Fruit fly (Drosophila melanogaster) whole organism, embryonic: ENCODE measurements around the gene TBC1d7.

Experiments
- ATbp ChIP-seq: fragments of 200-800 bp; sonication (Bioruptor generic); optimal IDR thresholded peaks from 2 replicates; lab custom pipeline; 2017; ENCODE audit warnings: missing biosample characterization, mild to moderate bottlenecking, missing genetic modification characterization, missing genetic modification reagents
- Ada2b ChIP-seq: fragments of 200-800 bp; sonication (Bioruptor generic); IDR thresholded peaks from 2 replicates; pipeline ENCODE4 v1.3.6; 2022; ENCODE audit warnings: missing biosample characterization, missing genetic modification characterization
- Atf3 ChIP-seq: fragments of 200-800 bp; sonication (Bioruptor generic); optimal IDR thresholded peaks from 3 replicates; lab custom pipeline; 2016; ENCODE audit warnings: missing biosample characterization, missing genetic modification characterization
- BtbVII ChIP-seq: fragments of 200-800 bp; sonication (Bioruptor generic); optimal IDR thresholded peaks from 3 replicates; lab custom pipeline; 2017; ENCODE audit warnings: missing biosample characterization, mild to moderate bottlenecking, missing genetic modification characterization
- CG10321 ChIP-seq: fragments of 200-800 bp; sonication (Bioruptor generic); IDR thresholded peaks from 2 replicates; pipeline ENCODE4 v1.3.6; 2022; ENCODE audit warnings: missing biosample characterization, missing genetic modification characterization
- CG15073 ChIP-seq: fragments of 200-800 bp; sonication (Bioruptor generic); optimal IDR thresholded peaks from 2 replicates; lab custom pipeline; 2016; ENCODE audit warnings: missing biosample characterization, missing genetic modification characterization
- CG15601 ChIP-seq: fragments of 200-800 bp; sonication (Bioruptor generic); optimal IDR thresholded peaks from 3 replicates; lab custom pipeline; 2019; ENCODE audit warnings: missing biosample characterization, mild to moderate bottlenecking, missing genetic modification characterization, moderate library complexity
- CG16863 ChIP-seq: fragments of 200-800 bp; sonication (Bioruptor generic); optimal IDR thresholded peaks from 3 replicates; lab custom pipeline; 2016; ENCODE audit warnings: missing biosample characterization, missing genetic modification characterization
- CG17612 ChIP-seq: fragments of 200-800 bp; sonication (Bioruptor generic); IDR thresholded peaks from 2 replicates; pipeline ENCODE4 v1.3.6; 2022; ENCODE audit warnings: missing biosample characterization, missing genetic modification characterization
- CG17912 ChIP-seq: fragments of 200-800 bp; sonication (Bioruptor generic); optimal IDR thresholded peaks from 2 replicates; lab custom pipeline; 2018; ENCODE audit warnings: missing biosample characterization, mild to moderate bottlenecking, missing genetic modification characterization
- CG2120 ChIP-seq: fragments of 200-800 bp; sonication (Bioruptor generic); optimal IDR thresholded peaks from 3 replicates; lab custom pipeline; 2016; ENCODE audit warnings: missing biosample characterization, missing genetic modification characterization
- CG2678 ChIP-seq: fragments of 200-800 bp; sonication (Bioruptor generic); optimal IDR thresholded peaks from 3 replicates; lab custom pipeline; 2019; ENCODE audit warnings: missing biosample characterization, mild to moderate bottlenecking, missing genetic modification characterization, moderate library complexity
- CG2875 ChIP-seq: fragments of 200-800 bp; sonication (Bioruptor generic); optimal IDR thresholded peaks from 2 replicates; lab custom pipeline; 2017; ENCODE audit warnings: missing biosample characterization, mild to moderate bottlenecking, missing genetic modification characterization, missing genetic modification reagents
- CG31388 ChIP-seq: fragments of 200-800 bp; sonication (Bioruptor generic); optimal IDR thresholded peaks from 2 replicates; lab custom pipeline; 2016; ENCODE audit warnings: missing biosample characterization, missing genetic modification characterization
- CG3163 ChIP-seq: fragments of 200-800 bp; sonication (Bioruptor generic); optimal IDR thresholded peaks from 3 replicates; lab custom pipeline; 2016; ENCODE audit warnings: missing biosample characterization, missing genetic modification characterization
- CG32532 ChIP-seq: fragments of 200-800 bp; sonication (Bioruptor generic); IDR thresholded peaks from 2 replicates; pipeline ENCODE4 v1.3.6; 2022; ENCODE audit warnings: missing biosample characterization, missing genetic modification characterization
- CG33557 ChIP-seq: fragments of 200-800 bp; sonication (Bioruptor generic); optimal IDR thresholded peaks from 2 replicates; lab custom pipeline; 2019; ENCODE audit warnings: missing biosample characterization, mild to moderate bottlenecking, missing genetic modification characterization, moderate library complexity
- CG34422 ChIP-seq: fragments of 200-800 bp; sonication (Bioruptor generic); IDR thresholded peaks from 3 replicates; pipeline ENCODE4 v1.3.6; 2022; ENCODE audit warnings: missing biosample characterization, missing genetic modification characterization
- CG7786 ChIP-seq: fragments of 200-800 bp; sonication (Bioruptor generic); optimal IDR thresholded peaks from 2 replicates; lab custom pipeline; 2016; ENCODE audit warnings: missing biosample characterization, missing genetic modification characterization
- Chrac-16 ChIP-seq: fragments of 200-800 bp; sonication (Bioruptor generic); optimal IDR thresholded peaks from 3 replicates; lab custom pipeline; 2016; ENCODE audit warnings: missing biosample characterization, missing genetic modification characterization
- D19A ChIP-seq: fragments of 200-800 bp; optimal IDR thresholded peaks from 3 replicates; lab custom pipeline; 2019; ENCODE audit warnings: missing biosample characterization, mild to moderate bottlenecking, missing genetic modification characterization, moderate library complexity
- Dip2 ChIP-seq: fragments of 200-800 bp; sonication (Bioruptor generic); IDR thresholded peaks from 2 replicates; pipeline ENCODE4 v1.3.6; 2022; ENCODE audit warnings: missing biosample characterization, missing genetic modification characterization
- ERR ChIP-seq: fragments of 200-800 bp; sonication (Bioruptor generic); optimal IDR thresholded peaks from 2 replicates; lab custom pipeline; 2016; ENCODE audit warnings: missing biosample characterization, missing genetic modification characterization
- Ets97D ChIP-seq: fragments of 200-800 bp; sonication (Bioruptor generic); optimal IDR thresholded peaks from 3 replicates; lab custom pipeline; 2016; ENCODE audit warnings: missing biosample characterization, missing genetic modification characterization
- Gug ChIP-seq: fragments of 200-800 bp; sonication (Bioruptor generic); IDR thresholded peaks from 4 replicates; pipeline ENCODE4 v1.3.6; 2022; ENCODE audit warnings: missing biosample characterization, missing genetic modification characterization
- HLH3B ChIP-seq: fragments of 200-800 bp; sonication (Bioruptor generic); IDR thresholded peaks from 2 replicates; pipeline ENCODE4 v1.3.6; 2022; ENCODE audit warnings: missing biosample characterization, missing genetic modification characterization
- HLH4C ChIP-seq: fragments of 200-800 bp; sonication (Bioruptor generic); IDR thresholded peaks from 3 replicates; pipeline ENCODE4 v1.3.6; 2022; ENCODE audit warnings: missing biosample characterization, missing genetic modification characterization; ENCODE audit not compliant: partially characterized antibody
- MESR4 ChIP-seq: fragments of 200-800 bp; sonication (Bioruptor generic); optimal IDR thresholded peaks from 2 replicates; lab custom pipeline; 2018; ENCODE audit warnings: missing biosample characterization, mild to moderate bottlenecking, missing genetic modification characterization, moderate library complexity
- Mes4 ChIP-seq: fragments of 200-800 bp; sonication (Bioruptor generic); optimal IDR thresholded peaks from 2 replicates; lab custom pipeline; 2016; ENCODE audit warnings: missing biosample characterization, missing genetic modification characterization
- Nf-YA ChIP-seq: fragments of 200-800 bp; sonication (Bioruptor generic); IDR thresholded peaks from 2 replicates; pipeline ENCODE4 v1.3.6; 2022; ENCODE audit warnings: missing biosample characterization, missing genetic modification characterization
- Oaz ChIP-seq: fragments of 200-800 bp; sonication (Bioruptor generic); IDR thresholded peaks from 2 replicates; pipeline ENCODE4 v1.3.6; 2022; ENCODE audit warnings: missing biosample characterization, missing genetic modification characterization
- Oli ChIP-seq: fragments of 200-800 bp; sonication (Bioruptor generic); optimal IDR thresholded peaks from 2 replicates; lab custom pipeline; 2018; ENCODE audit warnings: missing biosample characterization, mild to moderate bottlenecking, missing genetic modification characterization, moderate library complexity
- Stat92E ChIP-seq, 3 experiments: fragments of >200 bp in 2 of 3; fragments of 200-800 bp in 1 of 3; sonication (Bioruptor generic) in 1 of 3; optimal IDR thresholded peaks; 2 replicates each; lab custom pipeline; 2017 to 2019; ENCODE audit warnings: missing biosample characterization in 3 of 3, missing genetic modification characterization in 3 of 3, mild to moderate bottlenecking in 1 of 3, moderate library complexity in 1 of 3
- Xbp1 ChIP-seq: fragments of 200-800 bp; sonication (Bioruptor generic); optimal IDR thresholded peaks from 3 replicates; lab custom pipeline; 2016; ENCODE audit warnings: missing biosample characterization, mild to moderate bottlenecking, missing genetic modification characterization
- Xrp1 ChIP-seq: fragments of 200-800 bp; sonication (Bioruptor generic); IDR thresholded peaks from 2 replicates; pipeline ENCODE4 v1.3.6; 2022; ENCODE audit warnings: missing biosample characterization, missing genetic modification characterization
- ac ChIP-seq: fragments of 200-800 bp; sonication (Bioruptor generic); optimal IDR thresholded peaks from 3 replicates; lab custom pipeline; 2017; ENCODE audit warnings: missing biosample characterization, mild to moderate bottlenecking, missing genetic modification characterization
- az2 ChIP-seq: fragments of 200-800 bp; sonication (Bioruptor generic); optimal IDR thresholded peaks from 3 replicates; lab custom pipeline; 2016; ENCODE audit warnings: missing biosample characterization, missing genetic modification characterization
- bbx ChIP-seq: fragments of 200-800 bp; sonication (Bioruptor generic); IDR thresholded peaks from 2 replicates; pipeline ENCODE4 v1.3.6; 2022; ENCODE audit warnings: missing biosample characterization, missing genetic modification characterization; ENCODE audit not compliant: partially characterized antibody
- br ChIP-seq: fragments of >200 bp; optimal IDR thresholded peaks from 2 replicates; lab custom pipeline; 2017
- btn ChIP-seq: fragments of 200-800 bp; sonication (Bioruptor generic); optimal IDR thresholded peaks from 2 replicates; lab custom pipeline; 2016; ENCODE audit warnings: missing biosample characterization, missing genetic modification characterization
- fu2 ChIP-seq: fragments of 200-800 bp; sonication (Bioruptor generic); optimal IDR thresholded peaks from 2 replicates; lab custom pipeline; 2016; ENCODE audit warnings: missing biosample characterization, missing genetic modification characterization
- jigr1 ChIP-seq: fragments of 200-800 bp; sonication (Bioruptor generic); IDR thresholded peaks from 3 replicates; pipeline ENCODE4 v1.3.6; 2022; ENCODE audit warnings: missing biosample characterization, missing genetic modification characterization
- jumu ChIP-seq: fragments of 200-800 bp; sonication (Bioruptor generic); optimal IDR thresholded peaks from 3 replicates; lab custom pipeline; 2016; ENCODE audit warnings: missing biosample characterization, missing genetic modification characterization
- mam ChIP-seq: fragments of 200-800 bp; sonication (Bioruptor generic); optimal IDR thresholded peaks from 3 replicates; lab custom pipeline; 2016; ENCODE audit warnings: missing biosample characterization, missing genetic modification characterization
- pan ChIP-seq, 4 experiments: fragments of >200 bp in 3 of 4; fragments of 200-800 bp in 1 of 4; sonication (Bioruptor generic) in 1 of 4; optimal IDR thresholded peaks in 3 of 4; IDR thresholded peaks in 1 of 4; 2 replicates each; pipeline versions ENCODE4 v1.3.6 to Lab custom; 2017 to 2022; ENCODE audit warnings: missing biosample characterization in 2 of 4, missing genetic modification characterization in 2 of 4, mixed read lengths in 1 of 4
- repo ChIP-seq: fragments of 200-800 bp; sonication (Bioruptor generic); optimal IDR thresholded peaks from 2 replicates; lab custom pipeline; 2016; ENCODE audit warnings: missing biosample characterization, missing genetic modification characterization
- seq ChIP-seq: fragments of 200-800 bp; sonication (Bioruptor generic); IDR thresholded peaks from 2 replicates; pipeline ENCODE4 v1.3.6; 2022; ENCODE audit warnings: missing biosample characterization, missing genetic modification characterization
- vnd ChIP-seq: fragments of 200-800 bp; sonication (Bioruptor generic); IDR thresholded peaks from 3 replicates; pipeline ENCODE4 v1.3.6; 2022; ENCODE audit warnings: missing biosample characterization, missing genetic modification characterization; ENCODE audit not compliant: partially characterized antibody
- wor ChIP-seq: fragments of 200-800 bp; sonication (Bioruptor generic); IDR thresholded peaks from 2 replicates; pipeline ENCODE4 v1.3.6; 2022; ENCODE audit warnings: missing biosample characterization, missing genetic modification characterization
- z ChIP-seq: fragments of 200-800 bp; sonication (Bioruptor generic); IDR thresholded peaks from 3 replicates; pipeline ENCODE4 v1.3.6; 2022; ENCODE audit warnings: missing biosample characterization, missing genetic modification characterization
- zf30C ChIP-seq: fragments of 200-800 bp; sonication (Bioruptor generic); optimal IDR thresholded peaks from 3 replicates; lab custom pipeline; 2018; ENCODE audit warnings: missing biosample characterization, mild to moderate bottlenecking, missing genetic modification characterization

The TBC1d7 gene

dm6 chr3R:24188619-24189018, 27.1 kb downstream of the TBC1d7 start, which contains the start of gene CG5515 (continued):
- TF ChIP-seq Mes4 (peak; percentile 76), seq (GFP tag; lab: Robert Waterston, UW) (no peak), br (no peak), CG32532 (GFP tag; lab: Robert Waterston, UW) (peak; percentile 84), CG17612 (GFP tag; lab: Robert Waterston, UW) (peak; percentile 27; the same call in 1 of the 2 replicates), Oaz (GFP tag; lab: Robert Waterston, UW) (peak; percentile 83), Stat92E (GFP tag; optimal IDR thresholded peaks at IDR 0.05; lab: Kevin White, UChicago) (no peak), ERR (GFP tag; lab: Kevin White, UChicago) (no peak), fu2 (peak; percentile 87), Chrac-16 (GFP tag; lab: Kevin White, UChicago) (peak; percentile 69), CG2875 (GFP tag; lab: Kevin White, UChicago) (no peak), CG2678 (tag; lab: Kevin White, UChicago) (no peak), jumu (GFP tag; lab: Kevin White, UChicago) (peak; percentile 43), CG33557 (GFP tag; lab: Kevin White, UChicago) (peak; percentile 36), BtbVII (GFP tag; lab: Kevin White, UChicago) (no peak), zf30C (GFP tag; lab: Kevin White, UChicago) (no peak), jigr1 (GFP tag; lab: Robert Waterston, UW) (peak; percentile 34; the same call in 1 of the 3 replicates), repo (GFP tag; lab: Kevin White, UChicago) (peak; percentile 54), CG2120 (peak; percentile 91), Xrp1 (GFP tag; lab: Robert Waterston, UW) (peak; percentile 87), az2 (GFP tag; lab: Kevin White, UChicago) (peak; percentile 63), ac (GFP tag; lab: Kevin White, UChicago) (no peak), Dip2 (GFP tag; lab: Robert Waterston, UW) (no peak), vnd (GFP tag; lab: Robert Waterston, UW) (peak; percentile 83), CG10321 (GFP tag; lab: Robert Waterston, UW) (0 out of 2 replicates have a peak, but pooled peaks have one; percentile 7), CG34422 (GFP tag; lab: Robert Waterston, UW) (peak; percentile 86), D19A (tag; lab: Kevin White, UChicago) (no peak), HLH4C (GFP tag; lab: Robert Waterston, UW) (peak; percentile 83), bbx (GFP tag; lab: Robert Waterston, UW) (peak; percentile 53; the same call in 1 of the 2 replicates), pan (optimal IDR thresholded peaks at IDR 0.05; lab: Kevin White, UChicago) (no peak), pan (GFP tag; optimal IDR thresholded peaks at IDR 0.05 in 1 of 2, IDR thresholded peaks at IDR 0.05 in 1 of 2) (peak in 1 of 2 experiments; percentile 82), Nf-YA (peak; percentile 71; the same call in 1 of the 2 replicates), CG15073 (GFP tag; lab: Kevin White, UChicago) (no peak), ATbp (no peak), btn (GFP tag; lab: Kevin White, UChicago) (no peak), CG7786 (GFP tag; lab: Kevin White, UChicago) (peak; percentile 80), Oli (tag; lab: Kevin White, UChicago) (peak; percentile 57), mam (GFP tag; lab: Kevin White, UChicago) (peak; percentile 66), CG3163 (GFP tag; lab: Kevin White, UChicago) (peak; percentile 76), Ada2b (GFP tag; lab: Robert Waterston, UW) (peak; percentile 66), CG15601 (tag; lab: Kevin White, UChicago) (peak; percentile 76), Xbp1 (GFP tag; lab: Kevin White, UChicago) (peak; percentile 90), z (GFP tag; lab: Robert Waterston, UW) (no peak), Atf3 (peak; percentile 70), Ets97D (GFP tag; lab: Kevin White, UChicago) (peak; percentile 89), CG31388 (GFP tag; lab: Kevin White, UChicago) (no peak), CG17912 (GFP tag; lab: Kevin White, UChicago) (no peak), wor (GFP tag; lab: Robert Waterston, UW) (peak; percentile 90), MESR4 (GFP tag; lab: Kevin White, UChicago) (peak; percentile 59), CG16863 (GFP tag; lab: Kevin White, UChicago) (peak; percentile 71), Gug (GFP tag; lab: Robert Waterston, UW) (peak; percentile 27; the same call in 1 of the 4 replicates), HLH3B (peak; percentile 84)
